Fruit fly (Drosophila melanogaster): ENCODE results near the gene GatB.

GatB gene

DNA sequence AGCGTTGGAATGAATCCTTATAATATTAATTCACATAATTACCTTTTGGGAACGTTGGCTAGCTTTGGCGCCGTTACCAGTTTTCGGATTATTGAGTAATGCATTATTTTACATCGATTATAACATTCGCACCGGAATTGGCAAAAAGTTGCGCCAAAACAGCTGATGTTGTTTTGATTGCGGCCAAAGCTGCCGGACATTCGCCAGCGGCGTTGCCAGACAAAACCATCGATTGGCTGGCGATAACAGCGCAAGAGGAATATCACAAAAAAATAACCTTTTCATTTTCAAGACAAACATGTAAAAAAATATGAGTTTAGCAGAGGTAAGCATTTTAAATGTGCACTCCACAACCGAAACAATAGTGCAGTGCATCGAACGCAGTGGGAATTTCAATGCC is at the start of gene GatB, which contains the start of gene Tsc1:
GatB (minus strand) TSS at position 176 of the 400 bp plus-strand sequence.
Tsc1 (plus strand) TSS at position 228 of the 400 bp plus-strand sequence.
- no peak for TF ChIP-seq CG8159 (tag; optimal IDR thresholded peaks at IDR 0.05)
- TF ChIP-seq fd96Ca (GFP tag; IDR thresholded peaks at IDR 0.05), result no peak
- TF ChIP-seq Pif1A (GFP tag; optimal IDR thresholded peaks at IDR 0.05), result no peak
- no peak for TF ChIP-seq CG9948 (tag; optimal IDR thresholded peaks at IDR 0.05)
- no peak for TF ChIP-seq CG8301 (tag; optimal IDR thresholded peaks at IDR 0.05)
- TF ChIP-seq CG10348 (GFP tag; IDR thresholded peaks at IDR 0.05), result no peak
- no peak for TF ChIP-seq gl (tag; optimal IDR thresholded peaks at IDR 0.05)

DNA sequence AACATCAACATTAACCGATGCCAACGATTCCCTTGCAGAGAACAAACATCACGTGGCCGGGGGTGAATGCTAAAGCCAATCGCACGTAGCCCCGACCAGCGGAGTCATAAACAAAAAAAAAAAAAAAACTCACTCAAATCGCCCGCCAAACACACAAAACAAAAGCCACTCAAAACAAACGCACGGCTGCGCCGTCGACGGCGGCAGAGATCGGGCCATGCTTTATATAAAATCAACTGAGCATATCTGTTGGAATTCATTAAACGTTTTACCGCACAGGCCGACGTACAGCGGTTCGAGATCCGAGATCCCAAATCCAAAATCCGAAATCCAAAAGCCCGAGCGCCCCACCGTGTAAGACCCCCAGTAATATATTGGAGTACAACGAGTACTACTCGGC is 42.3 kb upstream of the GatB start, which contains the start of gene CG13606:
CG13606 (plus strand) TSS at position 250 of the 400 bp plus-strand sequence.
- peak; percentile 11; the same call in 1 of the 3 replicates for TF ChIP-seq CG4496 (GFP tag; IDR thresholded peaks at IDR 0.05)
- TF ChIP-seq CG10348 (GFP tag; IDR thresholded peaks at IDR 0.05), result no peak

DNA sequence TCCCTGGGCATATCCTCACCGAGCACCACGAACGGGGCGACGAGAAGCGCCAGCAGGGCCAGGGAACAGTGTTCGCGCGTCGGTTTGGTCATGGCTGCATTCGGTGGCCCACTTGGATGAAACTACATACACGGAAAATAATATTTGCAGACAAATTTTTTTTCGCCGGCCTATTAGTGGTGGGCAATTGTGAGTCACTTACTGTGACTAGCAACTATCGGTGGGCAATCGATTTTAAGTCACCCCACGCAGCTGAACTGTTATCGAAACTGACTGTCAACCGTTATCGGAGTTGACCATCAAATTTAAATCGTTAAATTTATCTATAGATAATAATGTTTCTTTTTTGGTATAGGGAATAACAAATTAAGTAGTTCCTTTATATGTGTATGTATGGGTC is 39.3 kb upstream of the GatB start, which contains the start of gene CG5510:
CG5510 (minus strand) TSS at position 201 of the 400 bp plus-strand sequence.
- TF ChIP-seq CG15710 (tag; optimal IDR thresholded peaks at IDR 0.05), result peak; percentile 3
- no peak for TF ChIP-seq CG13204 (GFP tag; optimal IDR thresholded peaks at IDR 0.05)
- TF ChIP-seq Pif1B (GFP tag; optimal IDR thresholded peaks at IDR 0.05), result no peak
- no peak for TF ChIP-seq CG10348 (GFP tag; IDR thresholded peaks at IDR 0.05)
- TF ChIP-seq CG8159 (tag; optimal IDR thresholded peaks at IDR 0.05), result no peak
- TF ChIP-seq CG4496 (GFP tag; IDR thresholded peaks at IDR 0.05), result peak; percentile 39; the same call in 1 of the 3 replicates
- no peak for TF ChIP-seq CG34367 (tag; optimal IDR thresholded peaks at IDR 0.05)

DNA sequence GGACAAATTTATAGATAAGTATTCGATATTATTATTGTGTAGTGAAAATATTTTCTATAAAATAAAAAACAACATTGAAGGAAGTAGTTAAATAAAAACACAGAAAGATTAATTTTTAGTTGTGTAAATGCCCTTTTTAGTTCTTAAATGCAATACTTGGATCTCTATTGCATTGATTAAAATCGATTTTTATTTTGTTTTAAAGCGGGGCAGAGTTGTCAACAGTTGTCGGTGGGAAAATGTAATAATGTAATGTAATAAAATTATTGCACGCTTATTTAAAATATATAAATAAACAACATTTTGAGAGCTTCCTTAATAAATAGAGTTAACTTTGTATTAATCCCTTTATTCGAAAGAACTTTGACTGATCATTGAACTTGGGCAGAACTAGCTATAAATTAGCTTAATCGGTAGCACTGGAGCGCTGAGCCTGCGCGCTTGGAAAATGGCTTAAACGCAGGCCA is 33.5 kb upstream of the GatB start, which contains the start of gene Apc2:
Apc2 (plus strand) TSS at position 411 of the 467 bp plus-strand sequence.
- TF ChIP-seq CG15710 (tag; optimal IDR thresholded peaks at IDR 0.05) (peak; percentile 49), gl (tag; optimal IDR thresholded peaks at IDR 0.05) (no peak), Ets98B (GFP tag; IDR thresholded peaks at IDR 0.05) (peak; percentile 56), CG32121 (GFP tag; IDR thresholded peaks at IDR 0.05) (peak; percentile 66), Snoo (tag; optimal IDR thresholded peaks at IDR 0.05) (peak; percentile 48), CG14655 (GFP tag; optimal IDR thresholded peaks at IDR 0.05) (no peak), Pif1B (GFP tag; optimal IDR thresholded peaks at IDR 0.05) (no peak), Pif1A (GFP tag; optimal IDR thresholded peaks at IDR 0.05) (no peak), rn (GFP tag; IDR thresholded peaks at IDR 0.05) (no peak), CG12605 (GFP tag; IDR thresholded peaks at IDR 0.05) (peak; percentile 51; the same call in 1 of the 2 replicates), EcR (GFP tag; optimal IDR thresholded peaks at IDR 0.05) (peak; percentile 3), CG4496 (GFP tag; IDR thresholded peaks at IDR 0.05) (peak; percentile 63; the same call in 1 of the 3 replicates), CG13204 (GFP tag; optimal IDR thresholded peaks at IDR 0.05) (no peak), CG34367 (tag; optimal IDR thresholded peaks at IDR 0.05) (peak; percentile 18), fd96Ca (GFP tag; IDR thresholded peaks at IDR 0.05) (no peak), CG9948 (tag; optimal IDR thresholded peaks at IDR 0.05) (peak; percentile 10), CG17806 (tag; optimal IDR thresholded peaks at IDR 0.05) (peak; percentile 22), CG10348 (GFP tag; IDR thresholded peaks at IDR 0.05) (no peak), CG8159 (tag; optimal IDR thresholded peaks at IDR 0.05) (peak; percentile 60), CG8301 (tag; optimal IDR thresholded peaks at IDR 0.05) (peak; percentile 46), D1 (tag; optimal IDR thresholded peaks at IDR 0.05) (no peak)

- no peak for TF ChIP-seq CG17806 (tag; optimal IDR thresholded peaks at IDR 0.05)
- no peak for TF ChIP-seq CG32121 (GFP tag; IDR thresholded peaks at IDR 0.05)
- TF ChIP-seq gl (tag; optimal IDR thresholded peaks at IDR 0.05), result no peak
- no peak for TF ChIP-seq fd96Ca (GFP tag; IDR thresholded peaks at IDR 0.05)
Measured at dm6 chr3R:24162774-24163555, 32.9 kb upstream of the GatB start, which contains the start of gene mRpS24. TSS of gene mRpS24 (minus strand) at chr3R:24163545.

- TF ChIP-seq CG17806 (tag; optimal IDR thresholded peaks at IDR 0.05), result peak; percentile 87
- peak; percentile 89 for TF ChIP-seq Snoo (tag; optimal IDR thresholded peaks at IDR 0.05)
- peak; percentile 36 for TF ChIP-seq EcR (GFP tag; optimal IDR thresholded peaks at IDR 0.05)
- TF ChIP-seq Pif1A (GFP tag; optimal IDR thresholded peaks at IDR 0.05), result no peak
- peak; percentile 91 for TF ChIP-seq CG8159 (tag; optimal IDR thresholded peaks at IDR 0.05)
- TF ChIP-seq CG34367 (tag; optimal IDR thresholded peaks at IDR 0.05), result peak; percentile 84
- peak; percentile 93 for TF ChIP-seq Ets98B (GFP tag; IDR thresholded peaks at IDR 0.05)
- TF ChIP-seq gl (tag; optimal IDR thresholded peaks at IDR 0.05), result peak; percentile 75
- no peak for TF ChIP-seq D1 (tag; optimal IDR thresholded peaks at IDR 0.05)
- TF ChIP-seq fd96Ca (GFP tag; IDR thresholded peaks at IDR 0.05), result peak; percentile 91
- TF ChIP-seq CG12605 (GFP tag; IDR thresholded peaks at IDR 0.05), result peak; percentile 93
- TF ChIP-seq CG15710 (tag; optimal IDR thresholded peaks at IDR 0.05), result peak; percentile 92
- TF ChIP-seq CG10348 (GFP tag; IDR thresholded peaks at IDR 0.05), result peak; percentile 86
- TF ChIP-seq CG32121 (GFP tag; IDR thresholded peaks at IDR 0.05), result peak; percentile 94
- TF ChIP-seq CG4496 (GFP tag; IDR thresholded peaks at IDR 0.05), result peak; percentile 94
- no peak for TF ChIP-seq CG14655 (GFP tag; optimal IDR thresholded peaks at IDR 0.05)
- peak; percentile 85 for TF ChIP-seq CG8301 (tag; optimal IDR thresholded peaks at IDR 0.05)
- TF ChIP-seq CG9948 (tag; optimal IDR thresholded peaks at IDR 0.05), result peak; percentile 87
- TF ChIP-seq Pif1B (GFP tag; optimal IDR thresholded peaks at IDR 0.05), result peak; percentile 87
- no peak for TF ChIP-seq CG13204 (GFP tag; optimal IDR thresholded peaks at IDR 0.05)
- TF ChIP-seq rn (GFP tag; IDR thresholded peaks at IDR 0.05), result peak; percentile 85
Measured at dm6 chr3R:24161173-24161811, 31.2 kb upstream of the GatB start, which contains the start of the genes Myo95E and TBC1d7. TSS of gene Myo95E (minus strand) at chr3R:24161498. TSS of gene TBC1d7 (plus strand) at chr3R:24161727.

All from whole organism, pupa.